Worm (Caenorhabditis elegans): ENCODE measurements around the gene nlp-79.

The nlp-79 gene

DNA sequence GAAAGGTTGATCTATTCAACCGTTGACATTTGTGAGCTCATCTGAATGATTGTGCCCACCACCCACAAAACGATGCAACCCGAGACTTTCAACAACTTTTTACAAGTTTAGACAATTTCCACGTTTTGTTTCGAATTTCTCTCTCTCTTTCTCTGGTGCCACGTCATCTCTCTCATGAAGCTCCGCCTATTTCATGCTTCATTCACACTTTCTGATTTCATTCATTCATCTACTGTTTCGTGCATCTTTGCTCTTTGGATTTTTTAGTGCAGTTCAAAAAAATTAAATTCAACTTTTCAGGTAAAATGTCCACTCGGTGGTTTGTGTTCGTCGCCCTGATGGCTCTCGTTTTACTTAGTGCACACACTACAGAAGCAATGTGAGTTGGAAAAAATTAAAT lies at the start of gene nlp-79:
Gene nlp-79 (plus strand): TSS at position 301 of the 400 bp plus-strand sequence.
- TF ChIP-seq ztf-23 (GFP tag; IDR thresholded peaks at IDR 0.05) (no peak), flt-1 (GFP tag; IDR thresholded peaks at IDR 0.05) (no peak)

DNA sequence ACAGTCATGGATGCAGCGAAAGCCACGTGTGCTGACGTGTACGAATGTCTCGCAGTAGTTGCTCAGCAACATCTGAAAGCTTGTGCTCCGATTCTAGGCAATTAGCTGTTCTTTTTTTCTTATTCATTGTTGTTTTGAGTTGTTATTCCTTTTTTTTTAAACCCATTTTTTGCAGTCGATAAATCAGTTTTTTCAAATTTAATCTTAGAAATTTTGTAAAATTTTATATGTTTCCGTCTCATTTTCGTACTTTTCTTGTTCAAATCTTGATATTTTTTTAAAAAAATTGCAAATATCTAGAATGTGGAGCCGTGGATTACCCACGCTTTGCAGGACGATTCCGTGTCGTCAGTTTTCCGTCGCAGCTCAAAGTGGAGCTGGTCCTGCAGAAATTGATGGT lies 49.0 kb upstream of the nlp-79 start, which contains the start of gene fask-1:
Gene fask-1 (plus strand): TSS at position 301 of the 400 bp plus-strand sequence.
- TF ChIP-seq klf-2 (GFP tag; conservative IDR thresholded peaks at IDR 0.05) (no peak), flt-1 (GFP tag; IDR thresholded peaks at IDR 0.05) (no peak), tab-1 (GFP tag; IDR thresholded peaks at IDR 0.05) (no peak), cog-1 (tag; optimal IDR thresholded peaks at IDR 0.05) (no peak), T22C8.4 (GFP tag; IDR thresholded peaks at IDR 0.05) (no peak), ztf-23 (GFP tag; IDR thresholded peaks at IDR 0.05) (no peak), ztf-29 (GFP tag; IDR thresholded peaks at IDR 0.05) (no peak), med-1 (GFP tag; optimal IDR thresholded peaks at IDR 0.05; ENCODE audit: insufficient read depth) (no peak), ref-1 (GFP tag; conservative IDR thresholded peaks at IDR 0.05) (no peak)

ce11 chrIV:13104900-13105299 lies 44.5 kb upstream of the nlp-79 start, which contains the start of gene rde-11:
rde-11 (plus strand) TSS chrIV:13105200.
- TF ChIP-seq med-1 (GFP tag; optimal IDR thresholded peaks at IDR 0.05; ENCODE audit: insufficient read depth) (no peak), ztf-23 (GFP tag; IDR thresholded peaks at IDR 0.05) (no peak), T22C8.4 (GFP tag; IDR thresholded peaks at IDR 0.05) (no peak), cog-1 (tag; optimal IDR thresholded peaks at IDR 0.05) (no peak), ztf-29 (GFP tag; IDR thresholded peaks at IDR 0.05) (no peak), klf-2 (GFP tag; conservative IDR thresholded peaks at IDR 0.05) (no peak), flt-1 (GFP tag; IDR thresholded peaks at IDR 0.05) (no peak), ref-1 (GFP tag; conservative IDR thresholded peaks at IDR 0.05) (no peak), tab-1 (GFP tag; IDR thresholded peaks at IDR 0.05) (no peak)

- TF ChIP-seq med-1 (GFP tag; optimal IDR thresholded peaks at IDR 0.05; ENCODE audit: insufficient read depth) = no peak
- no peak for TF ChIP-seq T22C8.4 (GFP tag; IDR thresholded peaks at IDR 0.05)
- TF ChIP-seq cog-1 (tag; optimal IDR thresholded peaks at IDR 0.05) = no peak
- no peak for TF ChIP-seq ztf-23 (GFP tag; IDR thresholded peaks at IDR 0.05)
- TF ChIP-seq flt-1 (GFP tag; IDR thresholded peaks at IDR 0.05) = no peak
- no peak for TF ChIP-seq klf-2 (GFP tag; conservative IDR thresholded peaks at IDR 0.05)
- no peak for TF ChIP-seq ref-1 (GFP tag; conservative IDR thresholded peaks at IDR 0.05)
- no peak for TF ChIP-seq tab-1 (GFP tag; IDR thresholded peaks at IDR 0.05)
- TF ChIP-seq ztf-29 (GFP tag; IDR thresholded peaks at IDR 0.05) = no peak
Measured at ce11 chrIV:13107359-13107758, 42.0 kb upstream of the nlp-79 start, which contains the start of gene B0564.2. B0564.2 (plus strand) TSS chrIV:13107659.

DNA sequence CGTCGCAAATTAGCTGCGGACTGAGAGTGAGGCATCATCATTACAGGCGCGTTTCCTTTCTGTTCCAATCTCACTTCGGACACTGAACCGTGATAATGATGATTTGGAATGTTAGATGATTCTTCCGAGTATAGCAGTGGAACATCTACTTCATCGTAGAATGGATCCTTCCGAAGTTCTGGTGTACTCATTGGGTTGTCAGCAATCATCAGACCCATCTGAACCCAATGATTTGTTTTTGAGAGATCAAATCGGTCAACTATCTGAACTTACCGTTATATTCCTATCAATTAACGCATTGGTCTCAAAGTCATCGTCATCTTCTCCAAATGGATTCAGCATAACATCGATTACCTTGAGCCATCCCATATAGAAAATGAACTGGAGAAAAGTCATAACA lies 40.9 kb upstream of the nlp-79 start:
- TF ChIP-seq T22C8.4 (GFP tag; IDR thresholded peaks at IDR 0.05) (no peak), ztf-29 (GFP tag; IDR thresholded peaks at IDR 0.05) (no peak), cog-1 (tag; optimal IDR thresholded peaks at IDR 0.05) (no peak), ref-1 (GFP tag; conservative IDR thresholded peaks at IDR 0.05) (no peak), med-1 (GFP tag; optimal IDR thresholded peaks at IDR 0.05; ENCODE audit: insufficient read depth) (no peak), klf-2 (GFP tag; conservative IDR thresholded peaks at IDR 0.05) (no peak), flt-1 (GFP tag; IDR thresholded peaks at IDR 0.05) (no peak), ztf-23 (GFP tag; IDR thresholded peaks at IDR 0.05) (no peak), tab-1 (GFP tag; IDR thresholded peaks at IDR 0.05) (no peak)

DNA sequence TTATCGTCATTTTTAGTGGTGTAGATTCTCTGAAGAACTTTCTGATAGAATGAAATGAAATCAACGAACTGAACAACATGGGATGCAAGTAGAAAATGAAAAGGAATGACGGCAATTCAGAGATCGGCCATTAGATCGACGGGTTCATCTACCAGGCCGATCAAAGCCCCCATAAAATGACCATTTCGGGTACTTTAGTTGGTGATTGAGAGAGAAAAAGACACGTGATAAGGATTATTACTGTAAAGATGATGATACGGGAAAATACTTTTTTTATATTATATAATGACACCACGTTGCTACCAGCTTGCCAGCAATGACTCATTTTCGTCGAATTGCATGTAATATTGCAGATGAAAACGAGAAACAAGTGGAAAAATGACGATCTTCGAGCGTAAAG lies 39.6 kb upstream of the nlp-79 start, which contains the start of gene best-1:
Gene best-1 (minus strand): TSS at position 29 of the 400 bp plus-strand sequence.
- TF ChIP-seq T22C8.4 (GFP tag; IDR thresholded peaks at IDR 0.05) (no peak), ztf-29 (GFP tag; IDR thresholded peaks at IDR 0.05) (no peak), ref-1 (GFP tag; conservative IDR thresholded peaks at IDR 0.05) (no peak), tab-1 (GFP tag; IDR thresholded peaks at IDR 0.05) (no peak), klf-2 (GFP tag; conservative IDR thresholded peaks at IDR 0.05) (no peak), med-1 (GFP tag; optimal IDR thresholded peaks at IDR 0.05; ENCODE audit: insufficient read depth) (no peak), ztf-23 (GFP tag; IDR thresholded peaks at IDR 0.05) (no peak), cog-1 (tag; optimal IDR thresholded peaks at IDR 0.05) (no peak), flt-1 (GFP tag; IDR thresholded peaks at IDR 0.05) (no peak)

- no peak for TF ChIP-seq ref-1 (GFP tag; conservative IDR thresholded peaks at IDR 0.05)
- TF ChIP-seq T22C8.4 (GFP tag; IDR thresholded peaks at IDR 0.05) = no peak
- TF ChIP-seq med-1 (GFP tag; optimal IDR thresholded peaks at IDR 0.05; ENCODE audit: insufficient read depth) = no peak
- TF ChIP-seq tab-1 (GFP tag; IDR thresholded peaks at IDR 0.05) = no peak
Measured at ce11 chrIV:13110876-13111275, 38.5 kb upstream of the nlp-79 start.

DNA sequence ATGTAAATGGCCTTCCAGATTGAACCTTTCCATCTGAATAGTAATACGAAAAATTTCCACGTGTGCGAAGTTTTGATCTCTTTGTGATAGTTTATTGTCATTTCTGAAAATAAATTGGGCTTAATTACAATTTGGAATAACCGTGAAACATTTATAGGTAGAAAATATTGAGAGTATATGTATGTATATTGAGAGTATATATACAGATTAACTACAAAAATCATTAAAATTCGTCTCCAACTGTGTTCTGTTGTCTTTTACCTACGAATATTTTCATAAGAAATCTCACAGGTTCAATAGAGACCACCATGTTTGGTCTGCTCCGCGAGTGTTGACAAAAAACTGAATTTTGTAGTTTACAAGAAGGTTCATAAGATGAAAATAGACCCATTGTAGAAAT lies 36.4 kb upstream of the nlp-79 start, which contains the start of gene best-2:
Gene best-2 (minus strand): TSS at position 101 of the 400 bp plus-strand sequence.
- TF ChIP-seq klf-2 (GFP tag; conservative IDR thresholded peaks at IDR 0.05) (no peak), ztf-29 (GFP tag; IDR thresholded peaks at IDR 0.05) (no peak), tab-1 (GFP tag; IDR thresholded peaks at IDR 0.05) (no peak), ztf-23 (GFP tag; IDR thresholded peaks at IDR 0.05) (no peak), cog-1 (tag; optimal IDR thresholded peaks at IDR 0.05) (no peak), med-1 (GFP tag; optimal IDR thresholded peaks at IDR 0.05; ENCODE audit: insufficient read depth) (no peak), flt-1 (GFP tag; IDR thresholded peaks at IDR 0.05) (no peak), T22C8.4 (GFP tag; IDR thresholded peaks at IDR 0.05) (no peak), ref-1 (GFP tag; conservative IDR thresholded peaks at IDR 0.05) (no peak)

DNA sequence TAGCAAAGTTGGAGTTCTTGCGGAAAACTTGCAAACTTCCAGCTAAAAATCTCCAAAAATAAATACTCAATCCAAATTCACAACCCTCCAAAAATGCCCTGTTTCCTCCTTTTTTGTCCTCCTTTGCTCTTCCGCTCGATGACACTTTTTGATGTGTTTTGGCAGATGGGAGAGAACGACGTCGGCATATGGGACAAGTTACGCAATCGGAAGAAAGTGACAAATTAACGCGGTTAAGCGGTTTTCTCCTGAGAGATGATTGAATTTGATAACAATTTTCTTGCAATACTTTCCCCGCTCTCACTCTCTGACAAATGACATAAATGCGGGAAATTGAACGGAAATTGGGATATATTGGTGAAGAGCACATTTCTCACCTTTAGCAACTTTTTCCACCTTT lies 32.7 kb upstream of the nlp-79 start:
- TF ChIP-seq T22C8.4 (GFP tag; IDR thresholded peaks at IDR 0.05) = no peak
- no peak for TF ChIP-seq ref-1 (GFP tag; conservative IDR thresholded peaks at IDR 0.05)
- no peak for TF ChIP-seq ztf-29 (GFP tag; IDR thresholded peaks at IDR 0.05)
- no peak for TF ChIP-seq tab-1 (GFP tag; IDR thresholded peaks at IDR 0.05)
- no peak for TF ChIP-seq ztf-23 (GFP tag; IDR thresholded peaks at IDR 0.05)
- TF ChIP-seq flt-1 (GFP tag; IDR thresholded peaks at IDR 0.05) = no peak
- TF ChIP-seq med-1 (GFP tag; optimal IDR thresholded peaks at IDR 0.05; ENCODE audit: insufficient read depth) = no peak
- TF ChIP-seq klf-2 (GFP tag; conservative IDR thresholded peaks at IDR 0.05) = no peak
- TF ChIP-seq cog-1 (tag; optimal IDR thresholded peaks at IDR 0.05) = no peak

- TF ChIP-seq ref-1 (GFP tag; conservative IDR thresholded peaks at IDR 0.05) (no peak), T22C8.4 (GFP tag; IDR thresholded peaks at IDR 0.05) (no peak), tab-1 (GFP tag; IDR thresholded peaks at IDR 0.05) (no peak), ztf-29 (GFP tag; IDR thresholded peaks at IDR 0.05) (no peak), ztf-23 (GFP tag; IDR thresholded peaks at IDR 0.05) (no peak), med-1 (GFP tag; optimal IDR thresholded peaks at IDR 0.05; ENCODE audit: insufficient read depth) (no peak), cog-1 (tag; optimal IDR thresholded peaks at IDR 0.05) (no peak), klf-2 (GFP tag; conservative IDR thresholded peaks at IDR 0.05) (no peak), flt-1 (GFP tag; IDR thresholded peaks at IDR 0.05) (no peak)
Measured at ce11 chrIV:13118794-13119193, 30.6 kb upstream of the nlp-79 start, which contains the start of gene unc-30. unc-30 (plus strand) TSS chrIV:13118977.

Data from whole organism, midembryonic.